Fruit fly (Drosophila melanogaster) whole organism, embryonic: ENCODE data around the gene sau.
A peak's percentile ranks its signal among the peaks of the same experiment; 100 is the strongest.

ENCODE experiments used
- BtbVII ChIP-seq: fragments of 200-800 bp; sonication (Bioruptor generic); optimal IDR thresholded peaks from 3 replicates; lab custom pipeline; 2017; ENCODE audit warnings: missing biosample characterization, mild to moderate bottlenecking, missing genetic modification characterization
- CG10321 ChIP-seq: fragments of 200-800 bp; sonication (Bioruptor generic); IDR thresholded peaks from 2 replicates; pipeline ENCODE4 v1.3.6; 2022; ENCODE audit warnings: missing biosample characterization, missing genetic modification characterization
- CG12659 ChIP-seq: fragments of 200-800 bp; sonication (Bioruptor generic); optimal IDR thresholded peaks from 3 replicates; lab custom pipeline; 2017; ENCODE audit warnings: mild to moderate bottlenecking, missing biosample characterization, missing genetic modification reagents, missing genetic modification characterization
- CG13287 ChIP-seq: fragments of 200-800 bp; sonication (Bioruptor generic); IDR thresholded peaks from 2 replicates; pipeline ENCODE4 v1.3.6; 2022; ENCODE audit warnings: missing biosample characterization, missing genetic modification characterization; ENCODE audit not compliant: partially characterized antibody
- CG14667 ChIP-seq: fragments of 200-800 bp; sonication (Bioruptor generic); IDR thresholded peaks from 2 replicates; pipeline ENCODE4 v1.3.6; 2022; ENCODE audit warnings: missing biosample characterization, missing genetic modification characterization
- CG14710 ChIP-seq: fragments of 200-800 bp; sonication (Bioruptor generic); optimal IDR thresholded peaks from 3 replicates; lab custom pipeline; 2019; ENCODE audit warnings: missing biosample characterization, mild to moderate bottlenecking, missing genetic modification characterization, moderate library complexity
- CG14965 ChIP-seq: fragments of 200-800 bp; sonication (Bioruptor generic); optimal IDR thresholded peaks from 2 replicates; lab custom pipeline; 2016; ENCODE audit warnings: missing biosample characterization, missing genetic modification characterization, borderline replicate concordance
- CG1647 ChIP-seq: fragments of 200-800 bp; sonication (Bioruptor generic); optimal IDR thresholded peaks from 3 replicates; lab custom pipeline; 2016; ENCODE audit warnings: missing biosample characterization, missing genetic modification characterization
- CG16815 ChIP-seq: fragments of 200-800 bp; sonication (Bioruptor generic); optimal IDR thresholded peaks from 3 replicates; lab custom pipeline; 2017; ENCODE audit warnings: missing biosample characterization, mild to moderate bottlenecking, missing genetic modification characterization
- CG18011 ChIP-seq: fragments of 200-800 bp; sonication (Bioruptor generic); optimal IDR thresholded peaks from 2 replicates; lab custom pipeline; 2017; ENCODE audit warnings: missing biosample characterization, missing genetic modification characterization, mild to moderate bottlenecking, moderate library complexity, missing genotype
- CG2712 ChIP-seq: fragments of 200-800 bp; optimal IDR thresholded peaks from 3 replicates; lab custom pipeline; 2019; ENCODE audit warnings: missing biosample characterization, mild to moderate bottlenecking, missing genetic modification characterization, moderate library complexity
- CG34376 ChIP-seq: fragments of 200-800 bp; sonication (Bioruptor generic); optimal IDR thresholded peaks from 2 replicates; lab custom pipeline; 2018; ENCODE audit warnings: missing biosample characterization, mild to moderate bottlenecking, missing genetic modification characterization
- CG3995 ChIP-seq: fragments of 200-800 bp; sonication (Bioruptor generic); optimal IDR thresholded peaks from 3 replicates; lab custom pipeline; 2016; ENCODE audit warnings: missing biosample characterization, missing genetic modification characterization
- CG4404 ChIP-seq: fragments of 200-800 bp; sonication (Bioruptor generic); IDR thresholded peaks from 2 replicates; pipeline ENCODE4 v1.3.6; 2022; ENCODE audit warnings: missing biosample characterization, missing genetic modification characterization
- CG4820 ChIP-seq: fragments of 200-800 bp; sonication (Bioruptor generic); optimal IDR thresholded peaks from 3 replicates; lab custom pipeline; 2016; ENCODE audit warnings: missing biosample characterization, missing genetic modification characterization
- CG6791 ChIP-seq: fragments of 200-800 bp; sonication (Bioruptor generic); IDR thresholded peaks from 3 replicates; pipeline ENCODE4 v1.3.6; 2022; ENCODE audit warnings: missing biosample characterization, missing genetic modification characterization; ENCODE audit not compliant: partially characterized antibody
- CG7839 ChIP-seq: fragments of 200-800 bp; sonication (Bioruptor generic); optimal IDR thresholded peaks from 3 replicates; lab custom pipeline; 2018; ENCODE audit warnings: missing biosample characterization, mild to moderate bottlenecking, missing genetic modification characterization, moderate library complexity
- CG7987 ChIP-seq: fragments of 200-800 bp; sonication (Bioruptor generic); optimal IDR thresholded peaks from 2 replicates; lab custom pipeline; 2018; ENCODE audit warnings: missing biosample characterization, mild to moderate bottlenecking, missing genetic modification characterization, moderate library complexity
- CG9437 ChIP-seq: fragments of 200-800 bp; sonication (Bioruptor generic); optimal IDR thresholded peaks from 2 replicates; lab custom pipeline; 2018; ENCODE audit warnings: missing biosample characterization, mild to moderate bottlenecking, missing genetic modification characterization
- CHES-1-like ChIP-seq: fragments of 200-800 bp; sonication (Bioruptor generic); optimal IDR thresholded peaks from 2 replicates; lab custom pipeline; 2016; ENCODE audit warnings: missing biosample characterization, missing genetic modification characterization
- Chrac-16 ChIP-seq: fragments of 200-800 bp; sonication (Bioruptor generic); optimal IDR thresholded peaks from 3 replicates; lab custom pipeline; 2016; ENCODE audit warnings: missing biosample characterization, missing genetic modification characterization
- Dbx ChIP-seq: fragments of 200-800 bp; sonication (Bioruptor generic); IDR thresholded peaks from 3 replicates; pipeline ENCODE4 v1.3.6; 2022; ENCODE audit warnings: missing biosample characterization, missing genetic modification characterization
- E2f2 ChIP-seq: fragments of 200-800 bp; sonication (Bioruptor generic); IDR thresholded peaks from 2 replicates; pipeline ENCODE4 v1.3.6; 2022; ENCODE audit warnings: missing biosample characterization, missing genetic modification characterization
- ERR ChIP-seq: fragments of 200-800 bp; sonication (Bioruptor generic); optimal IDR thresholded peaks from 2 replicates; lab custom pipeline; 2016; ENCODE audit warnings: missing biosample characterization, missing genetic modification characterization
- Ets97D ChIP-seq: fragments of 200-800 bp; sonication (Bioruptor generic); optimal IDR thresholded peaks from 3 replicates; lab custom pipeline; 2016; ENCODE audit warnings: missing biosample characterization, missing genetic modification characterization
- H15 ChIP-seq: fragments of 200-800 bp; sonication (Bioruptor generic); IDR thresholded peaks from 3 replicates; pipeline ENCODE4 v1.3.6; 2022; ENCODE audit warnings: missing biosample characterization, missing genetic modification characterization
- H2.0 ChIP-seq: fragments of 200-800 bp; sonication (Bioruptor generic); IDR thresholded peaks from 2 replicates; pipeline ENCODE4 v1.3.6; 2022; ENCODE audit warnings: missing biosample characterization, missing genetic modification characterization
- Hr39 ChIP-seq: fragments of >200 bp; optimal IDR thresholded peaks from 2 replicates; lab custom pipeline; 2017
- Jarid2 ChIP-seq: fragments of 200-800 bp; sonication (Bioruptor generic); optimal IDR thresholded peaks from 3 replicates; lab custom pipeline; 2017; ENCODE audit warnings: mild to moderate bottlenecking, missing biosample characterization, missing genetic modification reagents, missing genetic modification characterization
- Ptx1 ChIP-seq: fragments of 200-800 bp; sonication (Bioruptor generic); IDR thresholded peaks from 2 replicates; pipeline ENCODE4 v1.3.6; 2022; ENCODE audit warnings: missing biosample characterization, missing genetic modification characterization
- Sry-δ ChIP-seq: fragments of 200-800 bp; sonication (Bioruptor generic); optimal IDR thresholded peaks from 2 replicates; lab custom pipeline; 2016; ENCODE audit warnings: missing biosample characterization, missing genetic modification characterization
- Usf ChIP-seq: fragments of 200-800 bp; sonication (Bioruptor generic); optimal IDR thresholded peaks from 2 replicates; lab custom pipeline; 2017; ENCODE audit warnings: missing genotype, missing biosample characterization, missing genetic modification characterization
- YL-1 ChIP-seq: fragments of 200-800 bp; sonication (Bioruptor generic); optimal IDR thresholded peaks from 3 replicates; lab custom pipeline; 2017; ENCODE audit warnings: missing biosample characterization, mild to moderate bottlenecking, missing genetic modification characterization
- bab2 ChIP-seq: fragments of 200-800 bp; sonication (Bioruptor generic); optimal IDR thresholded peaks from 2 replicates; lab custom pipeline; 2016; ENCODE audit warnings: missing biosample characterization, missing genetic modification characterization
- bbx ChIP-seq: fragments of 200-800 bp; sonication (Bioruptor generic); IDR thresholded peaks from 2 replicates; pipeline ENCODE4 v1.3.6; 2022; ENCODE audit warnings: missing biosample characterization, missing genetic modification characterization; ENCODE audit not compliant: partially characterized antibody
- corto ChIP-seq: fragments of 200-800 bp; sonication (Bioruptor generic); optimal IDR thresholded peaks from 2 replicates; lab custom pipeline; 2016; ENCODE audit warnings: missing biosample characterization, mild to moderate bottlenecking, missing genetic modification characterization, moderate library complexity
- crc ChIP-seq: fragments of 200-800 bp; sonication (Bioruptor generic); optimal IDR thresholded peaks from 2 replicates; lab custom pipeline; 2016; ENCODE audit warnings: missing biosample characterization, missing genetic modification characterization
- en ChIP-seq: fragments of 200-800 bp; sonication (Bioruptor generic); optimal IDR thresholded peaks from 2 replicates; lab custom pipeline; 2016; ENCODE audit warnings: missing biosample characterization, missing genetic modification characterization
- ftz-f1 ChIP-seq: fragments of 200-800 bp; sonication (Bioruptor generic); optimal IDR thresholded peaks from 2 replicates; lab custom pipeline; 2016; ENCODE audit warnings: missing biosample characterization, missing genetic modification characterization
- gcm2 ChIP-seq: fragments of 200-800 bp; sonication (Bioruptor generic); optimal IDR thresholded peaks from 2 replicates; lab custom pipeline; 2016; ENCODE audit warnings: missing biosample characterization, missing genetic modification characterization
- gem ChIP-seq: fragments of 200-800 bp; sonication (Bioruptor generic); optimal IDR thresholded peaks from 2 replicates; lab custom pipeline; 2019; ENCODE audit warnings: missing biosample characterization, mild to moderate bottlenecking, missing genetic modification characterization, moderate library complexity
- lov ChIP-seq, 2 experiments: fragments of 200-800 bp in 1 of 2; fragments of >200 bp in 1 of 2; sonication (Bioruptor generic) in 1 of 2; IDR thresholded peaks in 1 of 2; optimal IDR thresholded peaks in 1 of 2; 2 replicates in 1 of 2; 3 replicates in 1 of 2; pipeline versions ENCODE4 v1.3.6 to Lab custom; 2017 to 2022; ENCODE audit warnings: missing biosample characterization in 1 of 2, missing genetic modification characterization in 1 of 2
- psq ChIP-seq: fragments of 200-800 bp; sonication (Bioruptor generic); optimal IDR thresholded peaks from 2 replicates; lab custom pipeline; 2017; ENCODE audit warnings: missing biosample characterization, missing genetic modification characterization
- sens ChIP-seq: fragments of 200-800 bp; sonication (Bioruptor generic); peaks from one replicate; lab custom pipeline; 2016; ENCODE audit warnings: missing biosample characterization, missing genetic modification characterization
- seq ChIP-seq: fragments of 200-800 bp; sonication (Bioruptor generic); IDR thresholded peaks from 2 replicates; pipeline ENCODE4 v1.3.6; 2022; ENCODE audit warnings: missing biosample characterization, missing genetic modification characterization
- tll ChIP-seq, 2 experiments: fragments of 200-800 bp in 1 of 2; fragments of >200 bp in 1 of 2; sonication (Bioruptor generic) in 1 of 2; optimal IDR thresholded peaks; 2 replicates each; lab custom pipeline; 2017 to 2019; ENCODE audit warnings: missing biosample characterization in 2 of 2, missing genetic modification characterization in 2 of 2, mild to moderate bottlenecking in 1 of 2, moderate library complexity in 1 of 2
- trem ChIP-seq: fragments of 200-800 bp; optimal IDR thresholded peaks from 3 replicates; lab custom pipeline; 2019; ENCODE audit warnings: missing biosample characterization, mild to moderate bottlenecking, missing genetic modification characterization, moderate library complexity
- twi ChIP-seq: fragments of 200-800 bp; optimal IDR thresholded peaks from 2 replicates; lab custom pipeline; 2019; ENCODE audit warnings: missing biosample characterization, mild to moderate bottlenecking, missing genetic modification characterization, moderate library complexity
- yki ChIP-seq: fragments of >200 bp; optimal IDR thresholded peaks from 3 replicates; lab custom pipeline; 2018

sau gene

dm6 chr2L:2198613-2199432 lies 27.3 kb upstream of the sau start (continued):
- TF ChIP-seq crc (peak; percentile 77), bab2 (GFP tag; lab: Kevin White, UChicago) (peak; percentile 88), Jarid2 (GFP tag; lab: Kevin White, UChicago) (peak; percentile 31), yki (no peak), psq (GFP tag; lab: Kevin White, UChicago) (peak; percentile 66), twi (tag; lab: Kevin White, UChicago) (peak; percentile 61), CG34376 (GFP tag; lab: Kevin White, UChicago) (peak; percentile 71), Chrac-16 (GFP tag; lab: Kevin White, UChicago) (peak; percentile 87), Usf (GFP tag; lab: Kevin White, UChicago) (peak; percentile 74), CG2712 (peak; percentile 91), CG6791 (no peak), CG1647 (GFP tag; lab: Kevin White, UChicago) (peak; percentile 74), BtbVII (GFP tag; lab: Kevin White, UChicago) (peak; percentile 72), gem (tag; lab: Kevin White, UChicago) (peak; percentile 94), sens (GFP tag; lab: Kevin White, UChicago) (peak; percentile 99), CHES-1-like (GFP tag; lab: Kevin White, UChicago) (peak; percentile 80), Ets97D (GFP tag; lab: Kevin White, UChicago) (peak; percentile 70), CG14965 (GFP tag; lab: Kevin White, UChicago) (no peak), CG16815 (GFP tag; lab: Kevin White, UChicago) (peak; percentile 82), Dbx (GFP tag; lab: Robert Waterston, UW) (no peak), gcm2 (GFP tag; lab: Kevin White, UChicago) (peak; percentile 75), CG14710 (tag; lab: Kevin White, UChicago) (peak; percentile 82), H15 (GFP tag; lab: Robert Waterston, UW) (no peak), CG10321 (no peak), bbx (GFP tag; lab: Robert Waterston, UW) (no peak), CG9437 (GFP tag; lab: Kevin White, UChicago) (peak; percentile 94), Ptx1 (GFP tag; lab: Robert Waterston, UW) (no peak), E2f2 (GFP tag; lab: Robert Waterston, UW) (no peak), CG18011 (GFP tag; lab: Kevin White, UChicago) (peak; percentile 41), lov (optimal IDR thresholded peaks at IDR 0.05; lab: Kevin White, UChicago) (no peak), lov (GFP tag; IDR thresholded peaks at IDR 0.05; lab: Robert Waterston, UW) (no peak), CG13287 (GFP tag; lab: Robert Waterston, UW) (no peak), CG7987 (GFP tag; lab: Kevin White, UChicago) (peak; percentile 31), seq (GFP tag; lab: Robert Waterston, UW) (no peak), CG7839 (tag; lab: Kevin White, UChicago) (peak; percentile 89), CG4820 (peak; percentile 90), trem (tag; lab: Kevin White, UChicago) (peak; percentile 65), corto (peak; percentile 96), tll (GFP tag; optimal IDR thresholded peaks at IDR 0.05; lab: Kevin White, UChicago) (no peak), YL-1 (no peak), CG12659 (GFP tag; lab: Kevin White, UChicago) (peak; percentile 82), ERR (GFP tag; lab: Kevin White, UChicago) (peak; percentile 73), Hr39 (lab: Kevin White, UChicago) (no peak), H2.0 (GFP tag; lab: Robert Waterston, UW) (no peak), CG14667 (GFP tag; lab: Robert Waterston, UW) (no peak), CG3995 (no peak), Sry-δ (GFP tag; lab: Kevin White, UChicago) (peak; percentile 37), en (GFP tag; lab: Kevin White, UChicago) (peak; percentile 82), CG4404 (no peak), ftz-f1 (peak; percentile 100)
